Fruit fly (Drosophila melanogaster) whole organism, embryonic: ENCODE data around the gene mAChR-B.

ENCODE experiments used
- Atf3 ChIP-seq: fragments of 200-800 bp; sonication (Bioruptor generic); optimal IDR thresholded peaks from 3 replicates; lab custom pipeline; 2016; ENCODE audit warnings: missing biosample characterization, missing genetic modification characterization
- CG10959 ChIP-seq: fragments of 200-800 bp; sonication (Bioruptor generic); IDR thresholded peaks from 2 replicates; pipeline ENCODE4 v1.3.6; 2022; ENCODE audit warnings: missing biosample characterization, missing genetic modification characterization
- CG11085 ChIP-seq: fragments of 200-800 bp; sonication (Bioruptor generic); IDR thresholded peaks from 2 replicates; pipeline ENCODE4 v1.3.6; 2022; ENCODE audit warnings: missing biosample characterization, missing genetic modification characterization
- CG12155 ChIP-seq: fragments of 200-800 bp; sonication (Bioruptor generic); optimal IDR thresholded peaks from 3 replicates; lab custom pipeline; 2016; ENCODE audit warnings: missing biosample characterization, missing genetic modification characterization
- CG13296 ChIP-seq: fragments of 200-800 bp; sonication (Bioruptor generic); optimal IDR thresholded peaks from 3 replicates; lab custom pipeline; 2018; ENCODE audit warnings: missing biosample characterization, mild to moderate bottlenecking, missing genetic modification characterization
- CG14860 ChIP-seq: fragments of 200-800 bp; sonication (Bioruptor generic); IDR thresholded peaks from 3 replicates; pipeline ENCODE4 v1.3.6; 2022; ENCODE audit warnings: missing biosample characterization, missing genetic modification characterization; ENCODE audit not compliant: partially characterized antibody
- CG15601 ChIP-seq: fragments of 200-800 bp; sonication (Bioruptor generic); optimal IDR thresholded peaks from 3 replicates; lab custom pipeline; 2019; ENCODE audit warnings: missing biosample characterization, mild to moderate bottlenecking, missing genetic modification characterization, moderate library complexity
- CG16815 ChIP-seq: fragments of 200-800 bp; sonication (Bioruptor generic); optimal IDR thresholded peaks from 3 replicates; lab custom pipeline; 2017; ENCODE audit warnings: missing biosample characterization, mild to moderate bottlenecking, missing genetic modification characterization
- CG18619 ChIP-seq: fragments of 200-800 bp; sonication (Bioruptor generic); optimal IDR thresholded peaks from 3 replicates; lab custom pipeline; 2017; ENCODE audit warnings: missing biosample characterization, mild to moderate bottlenecking, missing genetic modification characterization
- CG2889 ChIP-seq: fragments of 200-800 bp; sonication (Bioruptor generic); IDR thresholded peaks from 3 replicates; pipeline ENCODE4 v1.3.6; 2022; ENCODE audit warnings: missing biosample characterization, missing genetic modification characterization
- CG30403 ChIP-seq: fragments of 200-800 bp; sonication (Bioruptor generic); optimal IDR thresholded peaks from 3 replicates; lab custom pipeline; 2016; ENCODE audit warnings: missing biosample characterization, missing genetic modification characterization
- CG30431 ChIP-seq: fragments of 200-800 bp; sonication (Bioruptor generic); optimal IDR thresholded peaks from 2 replicates; lab custom pipeline; 2017; ENCODE audit warnings: missing biosample characterization, missing genetic modification characterization
- CG3281 ChIP-seq: fragments of 200-800 bp; sonication (Bioruptor generic); optimal IDR thresholded peaks from 3 replicates; lab custom pipeline; 2017; ENCODE audit warnings: missing biosample characterization, mild to moderate bottlenecking, missing genetic modification characterization
- CG3838 ChIP-seq: fragments of 200-800 bp; sonication (Bioruptor generic); optimal IDR thresholded peaks from 3 replicates; lab custom pipeline; 2016; ENCODE audit warnings: missing biosample characterization, missing genetic modification characterization
- CG3995 ChIP-seq: fragments of 200-800 bp; sonication (Bioruptor generic); optimal IDR thresholded peaks from 3 replicates; lab custom pipeline; 2016; ENCODE audit warnings: missing biosample characterization, missing genetic modification characterization
- CG4617 ChIP-seq: fragments of 200-800 bp; sonication (Bioruptor generic); optimal IDR thresholded peaks from 3 replicates; lab custom pipeline; 2016; ENCODE audit warnings: missing biosample characterization, missing genetic modification characterization, borderline replicate concordance
- CG6854 ChIP-seq: fragments of 200-800 bp; sonication (Bioruptor generic); optimal IDR thresholded peaks from 3 replicates; lab custom pipeline; 2017; ENCODE audit warnings: missing biosample characterization, mild to moderate bottlenecking, missing genetic modification characterization
- CG8765 ChIP-seq: fragments of 200-800 bp; sonication (Bioruptor generic); IDR thresholded peaks from 2 replicates; pipeline ENCODE4 v1.3.6; 2022; ENCODE audit warnings: missing biosample characterization, missing genetic modification characterization
- CkIIα-i1 ChIP-seq: fragments of 200-800 bp; sonication (Bioruptor generic); IDR thresholded peaks from 2 replicates; pipeline ENCODE4 v1.3.6; 2022; ENCODE audit warnings: missing biosample characterization, missing genetic modification characterization
- D19A ChIP-seq: fragments of 200-800 bp; optimal IDR thresholded peaks from 3 replicates; lab custom pipeline; 2019; ENCODE audit warnings: missing biosample characterization, mild to moderate bottlenecking, missing genetic modification characterization, moderate library complexity
- Dad ChIP-seq: fragments of 200-800 bp; sonication (Bioruptor generic); optimal IDR thresholded peaks from 3 replicates; lab custom pipeline; 2016; ENCODE audit warnings: missing biosample characterization, missing genetic modification characterization
- Deaf1 ChIP-seq: fragments of 200-800 bp; optimal IDR thresholded peaks from 3 replicates; lab custom pipeline; 2019; ENCODE audit warnings: missing biosample characterization, mild to moderate bottlenecking, missing genetic modification characterization, moderate library complexity
- Fer2 ChIP-seq: fragments of 200-800 bp; sonication (Bioruptor generic); optimal IDR thresholded peaks from 2 replicates; lab custom pipeline; 2018; ENCODE audit warnings: missing biosample characterization, mild to moderate bottlenecking, missing genetic modification characterization, moderate library complexity
- H2.0 ChIP-seq: fragments of 200-800 bp; sonication (Bioruptor generic); IDR thresholded peaks from 2 replicates; pipeline ENCODE4 v1.3.6; 2022; ENCODE audit warnings: missing biosample characterization, missing genetic modification characterization
- HLH3B ChIP-seq: fragments of 200-800 bp; sonication (Bioruptor generic); IDR thresholded peaks from 2 replicates; pipeline ENCODE4 v1.3.6; 2022; ENCODE audit warnings: missing biosample characterization, missing genetic modification characterization
- Hr3 ChIP-seq: fragments of 200-800 bp; sonication (Bioruptor generic); optimal IDR thresholded peaks from 3 replicates; lab custom pipeline; 2016; ENCODE audit warnings: missing biosample characterization, missing genetic modification characterization
- Hr39 ChIP-seq: fragments of >200 bp; optimal IDR thresholded peaks from 2 replicates; lab custom pipeline; 2017
- Max ChIP-seq: fragments of 200-800 bp; sonication (Bioruptor generic); optimal IDR thresholded peaks from 2 replicates; lab custom pipeline; 2016; ENCODE audit warnings: missing biosample characterization, mild to moderate bottlenecking, missing genetic modification characterization
- Mrtf ChIP-seq: fragments of 200-800 bp; sonication (Bioruptor generic); IDR thresholded peaks from 3 replicates; pipeline ENCODE4 v1.3.6; 2022; ENCODE audit warnings: missing biosample characterization, missing genetic modification characterization
- NC2α ChIP-seq: fragments of 200-800 bp; sonication (Bioruptor generic); optimal IDR thresholded peaks from 2 replicates; lab custom pipeline; 2016; ENCODE audit warnings: missing biosample characterization, missing genetic modification characterization
- Nf-YB ChIP-seq: fragments of 200-800 bp; sonication (Bioruptor generic); optimal IDR thresholded peaks from 3 replicates; lab custom pipeline; 2019; ENCODE audit warnings: missing biosample characterization, mild to moderate bottlenecking, missing genetic modification characterization, moderate library complexity
- Vsx1 ChIP-seq: fragments of 200-800 bp; sonication (Bioruptor generic); optimal IDR thresholded peaks from 2 replicates; lab custom pipeline; 2017; ENCODE audit warnings: missing biosample characterization, mild to moderate bottlenecking, missing genetic modification characterization, missing genetic modification reagents
- chinmo ChIP-seq: fragments of 200-800 bp; sonication (Bioruptor generic); IDR thresholded peaks from 4 replicates; pipeline ENCODE4 v1.3.6; 2022; ENCODE audit warnings: missing biosample characterization, missing genetic modification characterization; ENCODE audit not compliant: partially characterized antibody
- dmrt99B ChIP-seq: fragments of 200-800 bp; sonication (Bioruptor generic); optimal IDR thresholded peaks from 2 replicates; lab custom pipeline; 2018; ENCODE audit warnings: missing biosample characterization, mild to moderate bottlenecking, missing genetic modification characterization, moderate library complexity
- fd64A ChIP-seq: fragments of 200-800 bp; sonication (Bioruptor generic); optimal IDR thresholded peaks from 3 replicates; lab custom pipeline; 2018; ENCODE audit warnings: missing biosample characterization, mild to moderate bottlenecking, missing genetic modification characterization
- her ChIP-seq: fragments of 200-800 bp; sonication (Bioruptor generic); optimal IDR thresholded peaks from 2 replicates; lab custom pipeline; 2016; ENCODE audit warnings: missing biosample characterization, missing genetic modification characterization
- hth ChIP-seq: fragments of >200 bp; optimal IDR thresholded peaks from 2 replicates; lab custom pipeline; 2017; ENCODE audit warnings: inconsistent platforms
- knrl ChIP-seq: fragments of 200-800 bp; sonication (Bioruptor generic); IDR thresholded peaks from 3 replicates; pipeline ENCODE4 v1.3.6; 2022; ENCODE audit warnings: missing biosample characterization, missing genetic modification characterization; ENCODE audit not compliant: partially characterized antibody
- lola ChIP-seq, 3 experiments: fragments of >200 bp in 2 of 3; fragments of 200-800 bp in 1 of 3; sonication (Bioruptor generic) in 1 of 3; optimal IDR thresholded peaks; 2 replicates each; lab custom pipeline; 2017 to 2019; ENCODE audit warnings: missing biosample characterization in 3 of 3, missing genetic modification characterization in 3 of 3, mild to moderate bottlenecking in 1 of 3, moderate library complexity in 1 of 3
- maf-S ChIP-seq: fragments of 200-800 bp; sonication (Bioruptor generic); optimal IDR thresholded peaks from 2 replicates; lab custom pipeline; 2016; ENCODE audit warnings: missing biosample characterization, missing genetic modification characterization
- onecut ChIP-seq: fragments of 200-800 bp; sonication (Bioruptor generic); IDR thresholded peaks from 2 replicates; pipeline ENCODE4 v1.3.6; 2022; ENCODE audit warnings: missing biosample characterization, missing genetic modification characterization
- p53 ChIP-seq: fragments of 200-800 bp; sonication (Bioruptor generic); optimal IDR thresholded peaks from 2 replicates; lab custom pipeline; 2016; ENCODE audit warnings: missing biosample characterization, missing genetic modification characterization
- peb ChIP-seq: fragments of 200-800 bp; sonication (Bioruptor generic); IDR thresholded peaks from 2 replicates; pipeline ENCODE4 v1.3.6; 2022; ENCODE audit warnings: missing biosample characterization, missing genetic modification characterization
- seq ChIP-seq: fragments of 200-800 bp; sonication (Bioruptor generic); IDR thresholded peaks from 2 replicates; pipeline ENCODE4 v1.3.6; 2022; ENCODE audit warnings: missing biosample characterization, missing genetic modification characterization
- shn ChIP-seq: fragments of 200-800 bp; sonication (Bioruptor generic); optimal IDR thresholded peaks from 3 replicates; lab custom pipeline; 2016; ENCODE audit warnings: missing biosample characterization, missing genetic modification characterization
- tna ChIP-seq: fragments of 200-800 bp; sonication (Bioruptor generic); IDR thresholded peaks from 2 replicates; pipeline ENCODE4 v1.3.6; 2022; ENCODE audit warnings: missing biosample characterization, missing genetic modification characterization; ENCODE audit not compliant: partially characterized antibody
- unc-4 ChIP-seq: fragments of 200-800 bp; sonication (Bioruptor generic); IDR thresholded peaks from 2 replicates; pipeline ENCODE4 v1.3.6; 2022; ENCODE audit warnings: missing biosample characterization, missing genetic modification characterization; ENCODE audit not compliant: partially characterized antibody
- usp ChIP-seq: fragments of >200 bp; optimal IDR thresholded peaks from 2 replicates; lab custom pipeline; 2017; ENCODE audit warnings: missing biosample characterization, missing genetic modification characterization
- zfh2 ChIP-seq: fragments of 200-800 bp; sonication (Bioruptor generic); optimal IDR thresholded peaks from 2 replicates; lab custom pipeline; 2016; ENCODE audit warnings: missing biosample characterization, missing genetic modification characterization

The mAChR-B gene

DNA sequence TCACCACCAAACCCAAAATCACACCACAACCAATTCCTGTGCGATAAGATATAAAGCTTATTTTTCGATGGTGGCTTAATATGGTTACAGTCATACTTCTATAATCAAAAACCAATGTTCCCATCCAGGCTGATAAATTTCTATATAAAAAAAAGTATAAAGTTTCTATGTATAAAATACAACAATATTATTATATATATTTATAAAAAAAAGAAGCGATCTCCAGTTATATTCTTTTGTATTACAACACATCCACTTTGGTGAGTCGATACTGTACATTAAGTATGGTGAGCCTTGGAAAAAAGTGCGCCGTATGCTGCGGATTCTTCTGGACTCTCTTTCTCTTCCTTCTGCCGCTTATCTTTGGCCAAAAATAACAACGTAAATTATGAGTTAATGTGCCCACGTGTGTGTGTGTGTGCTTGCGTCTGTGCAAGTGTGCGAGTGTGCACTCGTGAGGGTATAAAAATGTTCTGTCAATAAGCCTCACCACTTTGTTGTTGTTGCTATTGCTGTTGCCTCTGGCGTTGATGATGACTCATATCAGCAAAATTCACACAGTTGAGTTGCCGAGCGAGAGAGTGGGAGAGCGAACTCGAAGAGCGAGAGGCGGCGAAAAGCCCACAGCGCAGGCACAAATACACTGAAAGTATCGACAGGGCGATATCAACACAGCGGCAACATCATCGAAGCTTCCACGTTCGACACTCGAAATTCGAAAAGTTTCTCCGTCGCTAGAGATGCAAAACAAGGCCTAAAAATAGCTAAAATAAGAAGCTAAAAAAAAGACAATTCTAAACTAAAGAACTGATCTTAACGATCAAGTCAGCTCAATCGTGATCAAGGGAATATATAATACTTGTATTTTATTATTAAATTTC, 60.6 kb downstream of the mAChR-B start (continued):
- TF ChIP-seq CG3838 (GFP tag; lab: Kevin White, UChicago) (peak; percentile 12), CG11085 (peak; percentile 51; the same call in 1 of the 2 replicates), Max (GFP tag; lab: Kevin White, UChicago) (peak; percentile 22), p53 (GFP tag; lab: Kevin White, UChicago) (no peak), shn (GFP tag; lab: Kevin White, UChicago) (peak; percentile 43), Deaf1 (tag; lab: Kevin White, UChicago) (peak; percentile 32), CG8765 (GFP tag; lab: Robert Waterston, UW) (peak; percentile 25; the same call in 1 of the 2 replicates), lola (GFP tag; optimal IDR thresholded peaks at IDR 0.05; lab: Kevin White, UChicago) (peak in 1 of 3 experiments; percentile 17), Nf-YB (GFP tag; lab: Kevin White, UChicago) (peak; percentile 33), CG6854 (GFP tag; lab: Kevin White, UChicago) (peak; percentile 45), unc-4 (GFP tag; lab: Robert Waterston, UW) (peak; percentile 41; the same call in 1 of the 2 replicates), Hr3 (GFP tag; lab: Kevin White, UChicago) (peak; percentile 62), H2.0 (peak; percentile 68), onecut (GFP tag; lab: Robert Waterston, UW) (no peak; the same call in none of the 2 replicates), Dad (no peak), zfh2 (GFP tag; lab: Kevin White, UChicago) (no peak), knrl (no peak), CG15601 (tag; lab: Kevin White, UChicago) (peak; percentile 41), CG13296 (peak; percentile 71), CG2889 (GFP tag; lab: Robert Waterston, UW) (no peak), Mrtf (GFP tag; lab: Robert Waterston, UW) (no peak), chinmo (GFP tag; lab: Robert Waterston, UW) (peak; percentile 96), usp (GFP tag; lab: Kevin White, UChicago) (no peak), CG18619 (GFP tag; lab: Kevin White, UChicago) (peak; percentile 50), Hr39 (lab: Kevin White, UChicago) (no peak), dmrt99B (peak; percentile 71), HLH3B (GFP tag; lab: Robert Waterston, UW) (peak; percentile 60; the same call in 1 of the 2 replicates), Atf3 (GFP tag; lab: Kevin White, UChicago) (peak; percentile 54), CkIIα-i1 (GFP tag; lab: Robert Waterston, UW) (no peak), peb (no peak), NC2α (GFP tag; lab: Kevin White, UChicago) (no peak), CG4617 (GFP tag; lab: Kevin White, UChicago) (no peak), D19A (tag; lab: Kevin White, UChicago) (peak; percentile 78), CG3281 (GFP tag; lab: Kevin White, UChicago) (peak; percentile 77), CG12155 (GFP tag; lab: Kevin White, UChicago) (peak; percentile 38), CG3995 (GFP tag; lab: Kevin White, UChicago) (no peak), her (GFP tag; lab: Kevin White, UChicago) (peak; percentile 67), tna (GFP tag; lab: Robert Waterston, UW) (no peak), Fer2 (tag; lab: Kevin White, UChicago) (peak; percentile 41), CG30431 (GFP tag; lab: Kevin White, UChicago) (no peak), fd64A (GFP tag; lab: Kevin White, UChicago) (no peak), maf-S (GFP tag; lab: Kevin White, UChicago) (no peak), seq (GFP tag; lab: Robert Waterston, UW) (peak; percentile 6; the same call in 1 of the 2 replicates), CG14860 (no peak), hth (lab: Kevin White, UChicago) (no peak), Vsx1 (no peak), CG30403 (GFP tag; lab: Kevin White, UChicago) (peak; percentile 13), CG10959 (GFP tag; lab: Robert Waterston, UW) (no peak), CG16815 (GFP tag; lab: Kevin White, UChicago) (peak; percentile 17)
